Fruit fly (Drosophila melanogaster) whole organism, embryonic: ENCODE results near the gene CG15332.

Source experiments
- ATbp ChIP-seq: fragments of 200-800 bp; sonication (Bioruptor generic); optimal IDR thresholded peaks from 2 replicates; lab custom pipeline; 2017; ENCODE audit warnings: missing biosample characterization, mild to moderate bottlenecking, missing genetic modification characterization, missing genetic modification reagents
- Adf1 ChIP-seq: fragments of 200-800 bp; sonication (Bioruptor generic); IDR thresholded peaks from 2 replicates; pipeline ENCODE4 v1.3.6; 2022; ENCODE audit warnings: missing biosample characterization, missing genetic modification characterization
- Atf-2 ChIP-seq: fragments of 200-800 bp; sonication (Bioruptor generic); optimal IDR thresholded peaks from 2 replicates; lab custom pipeline; 2016; ENCODE audit warnings: missing biosample characterization, missing genetic modification characterization
- CG10274 ChIP-seq: fragments of 200-800 bp; sonication (Bioruptor generic); optimal IDR thresholded peaks from 3 replicates; lab custom pipeline; 2017; ENCODE audit warnings: missing biosample characterization, mild to moderate bottlenecking, missing genetic modification characterization
- CG10366 ChIP-seq: fragments of 200-800 bp; sonication (Bioruptor generic); IDR thresholded peaks from 2 replicates; pipeline ENCODE4 v1.3.6; 2022; ENCODE audit warnings: missing biosample characterization, missing genetic modification characterization
- CG10431 ChIP-seq: fragments of 200-800 bp; sonication (Bioruptor generic); optimal IDR thresholded peaks from 3 replicates; lab custom pipeline; 2018; ENCODE audit warnings: missing biosample characterization, mild to moderate bottlenecking, missing genetic modification characterization
- CG10979 ChIP-seq: fragments of 200-800 bp; sonication (Bioruptor generic); optimal IDR thresholded peaks from 2 replicates; lab custom pipeline; 2018; ENCODE audit warnings: missing biosample characterization, mild to moderate bottlenecking, missing genetic modification characterization, moderate library complexity
- CG12071 ChIP-seq: fragments of 200-800 bp; sonication (Bioruptor generic); optimal IDR thresholded peaks from 3 replicates; lab custom pipeline; 2018; ENCODE audit warnings: missing biosample characterization, mild to moderate bottlenecking, missing genetic modification characterization
- CG13296 ChIP-seq: fragments of 200-800 bp; sonication (Bioruptor generic); optimal IDR thresholded peaks from 3 replicates; lab custom pipeline; 2018; ENCODE audit warnings: missing biosample characterization, mild to moderate bottlenecking, missing genetic modification characterization
- CG14050 ChIP-seq: fragments of 200-800 bp; sonication (Bioruptor generic); IDR thresholded peaks from 3 replicates; pipeline ENCODE4 v1.3.6; 2022; ENCODE audit warnings: missing biosample characterization, missing genetic modification characterization
- CG14965 ChIP-seq: fragments of 200-800 bp; sonication (Bioruptor generic); optimal IDR thresholded peaks from 2 replicates; lab custom pipeline; 2016; ENCODE audit warnings: missing biosample characterization, missing genetic modification characterization, borderline replicate concordance
- CG17802 ChIP-seq: fragments of 200-800 bp; sonication (Bioruptor generic); optimal IDR thresholded peaks from 2 replicates; lab custom pipeline; 2018; ENCODE audit warnings: missing biosample characterization, mild to moderate bottlenecking, missing genetic modification characterization, moderate library complexity
- CG33557 ChIP-seq: fragments of 200-800 bp; sonication (Bioruptor generic); optimal IDR thresholded peaks from 2 replicates; lab custom pipeline; 2019; ENCODE audit warnings: missing biosample characterization, mild to moderate bottlenecking, missing genetic modification characterization, moderate library complexity
- CG9215 ChIP-seq: fragments of 200-800 bp; sonication (Bioruptor generic); IDR thresholded peaks from 2 replicates; pipeline ENCODE4 v1.3.6; 2022; ENCODE audit warnings: missing biosample characterization, missing genetic modification characterization
- CG9437 ChIP-seq: fragments of 200-800 bp; sonication (Bioruptor generic); optimal IDR thresholded peaks from 2 replicates; lab custom pipeline; 2018; ENCODE audit warnings: missing biosample characterization, mild to moderate bottlenecking, missing genetic modification characterization
- CTCF ChIP-seq: fragments of 200-800 bp; sonication (Bioruptor generic); optimal IDR thresholded peaks from 2 replicates; lab custom pipeline; 2017; ENCODE audit warnings: missing biosample characterization, mild to moderate bottlenecking, missing genetic modification characterization, moderate library complexity
- Dll ChIP-seq: fragments of 200-800 bp; sonication (Bioruptor generic); IDR thresholded peaks from 4 replicates; pipeline ENCODE4 v1.3.6; 2022; ENCODE audit warnings: missing biosample characterization, missing genetic modification characterization; ENCODE audit not compliant: partially characterized antibody
- Doc2 ChIP-seq: fragments of 200-800 bp; sonication (Bioruptor generic); IDR thresholded peaks from 2 replicates; pipeline ENCODE4 v1.3.6; 2022; ENCODE audit warnings: missing biosample characterization, missing genetic modification characterization
- Eip74EF ChIP-seq, 2 experiments: fragments of 200-800 bp in 1 of 2; fragments of >200 bp in 1 of 2; sonication (Bioruptor generic) in 1 of 2; optimal IDR thresholded peaks; 2 replicates each; lab custom pipeline; 2017 to 2019; ENCODE audit warnings: missing biosample characterization in 2 of 2, missing genetic modification characterization in 2 of 2, mild to moderate bottlenecking in 1 of 2, moderate library complexity in 1 of 2
- Elba2 ChIP-seq: fragments of 200-800 bp; sonication (Bioruptor generic); optimal IDR thresholded peaks from 3 replicates; lab custom pipeline; 2016; ENCODE audit warnings: missing biosample characterization, missing genetic modification characterization
- HLH4C ChIP-seq: fragments of 200-800 bp; sonication (Bioruptor generic); IDR thresholded peaks from 3 replicates; pipeline ENCODE4 v1.3.6; 2022; ENCODE audit warnings: missing biosample characterization, missing genetic modification characterization; ENCODE audit not compliant: partially characterized antibody
- Hmr ChIP-seq: fragments of 200-800 bp; sonication (Bioruptor generic); optimal IDR thresholded peaks from 3 replicates; lab custom pipeline; 2017; ENCODE audit warnings: mild to moderate bottlenecking, missing biosample characterization, missing genetic modification reagents, missing genetic modification characterization
- Hr39 ChIP-seq: fragments of >200 bp; optimal IDR thresholded peaks from 2 replicates; lab custom pipeline; 2017
- Med ChIP-seq: fragments of 200-800 bp; sonication (Bioruptor generic); peaks from one replicate; lab custom pipeline; 2016; ENCODE audit warnings: missing biosample characterization, missing genetic modification characterization, mild to moderate bottlenecking, inconsistent platforms, moderate library complexity
- Nf-YB ChIP-seq: fragments of 200-800 bp; sonication (Bioruptor generic); optimal IDR thresholded peaks from 3 replicates; lab custom pipeline; 2019; ENCODE audit warnings: missing biosample characterization, mild to moderate bottlenecking, missing genetic modification characterization, moderate library complexity
- Oli ChIP-seq: fragments of 200-800 bp; sonication (Bioruptor generic); optimal IDR thresholded peaks from 2 replicates; lab custom pipeline; 2018; ENCODE audit warnings: missing biosample characterization, mild to moderate bottlenecking, missing genetic modification characterization, moderate library complexity
- Opbp ChIP-seq: fragments of 200-800 bp; sonication (Bioruptor generic); IDR thresholded peaks from 3 replicates; pipeline ENCODE4 v1.3.6; 2022; ENCODE audit warnings: missing biosample characterization, missing genetic modification characterization; ENCODE audit not compliant: partially characterized antibody
- Side ChIP-seq: fragments of 200-800 bp; sonication (Bioruptor generic); optimal IDR thresholded peaks from 2 replicates; lab custom pipeline; 2016; ENCODE audit warnings: missing biosample characterization, missing genetic modification characterization
- Sry-δ ChIP-seq: fragments of 200-800 bp; sonication (Bioruptor generic); optimal IDR thresholded peaks from 2 replicates; lab custom pipeline; 2016; ENCODE audit warnings: missing biosample characterization, missing genetic modification characterization
- TFAM ChIP-seq: fragments of 200-800 bp; sonication (Bioruptor generic); optimal IDR thresholded peaks from 2 replicates; lab custom pipeline; 2017; ENCODE audit warnings: missing biosample characterization, missing genetic modification characterization, inconsistent platforms
- Xrp1 ChIP-seq: fragments of 200-800 bp; sonication (Bioruptor generic); IDR thresholded peaks from 2 replicates; pipeline ENCODE4 v1.3.6; 2022; ENCODE audit warnings: missing biosample characterization, missing genetic modification characterization
- aop ChIP-seq: fragments of 200-800 bp; sonication (Bioruptor generic); IDR thresholded peaks from 2 replicates; pipeline ENCODE4 v1.3.6; 2022; ENCODE audit warnings: missing biosample characterization, missing genetic modification characterization
- bbx ChIP-seq: fragments of 200-800 bp; sonication (Bioruptor generic); IDR thresholded peaks from 2 replicates; pipeline ENCODE4 v1.3.6; 2022; ENCODE audit warnings: missing biosample characterization, missing genetic modification characterization; ENCODE audit not compliant: partially characterized antibody
- caup ChIP-seq: fragments of 200-800 bp; sonication (Bioruptor generic); optimal IDR thresholded peaks from 3 replicates; lab custom pipeline; 2017; ENCODE audit warnings: missing biosample characterization, mild to moderate bottlenecking, missing genetic modification characterization, moderate library complexity; ENCODE audit not compliant: severe bottlenecking
- crol ChIP-seq: fragments of 200-800 bp; sonication (Bioruptor generic); IDR thresholded peaks from 2 replicates; pipeline ENCODE4 v1.3.6; 2022; ENCODE audit warnings: missing biosample characterization, missing genetic modification characterization
- cwo ChIP-seq: fragments of 200-800 bp; sonication (Bioruptor generic); optimal IDR thresholded peaks from 3 replicates; lab custom pipeline; 2017; ENCODE audit warnings: missing biosample characterization, missing genetic modification characterization, mild to moderate bottlenecking, moderate library complexity, missing genetic modification reagents
- dati ChIP-seq: fragments of 200-800 bp; sonication (Bioruptor generic); IDR thresholded peaks from 2 replicates; pipeline ENCODE4 v1.3.6; 2022; ENCODE audit warnings: missing biosample characterization, missing genetic modification characterization
- dmrt11E ChIP-seq: fragments of 200-800 bp; sonication (Bioruptor generic); optimal IDR thresholded peaks from 3 replicates; lab custom pipeline; 2018; ENCODE audit warnings: missing biosample characterization, mild to moderate bottlenecking, missing genetic modification characterization, moderate library complexity
- gce ChIP-seq: fragments of 200-800 bp; sonication (Bioruptor generic); IDR thresholded peaks from 3 replicates; pipeline ENCODE4 v1.3.6; 2022; ENCODE audit warnings: missing biosample characterization, missing genetic modification characterization
- lmd ChIP-seq: fragments of 200-800 bp; sonication (Bioruptor generic); IDR thresholded peaks from 2 replicates; pipeline ENCODE4 v1.3.6; 2022; ENCODE audit warnings: missing biosample characterization, missing genetic modification characterization
- pan ChIP-seq, 4 experiments: fragments of >200 bp in 3 of 4; fragments of 200-800 bp in 1 of 4; sonication (Bioruptor generic) in 1 of 4; optimal IDR thresholded peaks in 3 of 4; IDR thresholded peaks in 1 of 4; 2 replicates each; pipeline versions ENCODE4 v1.3.6 to Lab custom; 2017 to 2022; ENCODE audit warnings: missing biosample characterization in 2 of 4, missing genetic modification characterization in 2 of 4, mixed read lengths in 1 of 4
- phol ChIP-seq: fragments of 200-800 bp; sonication (Bioruptor generic); optimal IDR thresholded peaks from 3 replicates; lab custom pipeline; 2018; ENCODE audit warnings: missing biosample characterization, mild to moderate bottlenecking, missing genetic modification characterization, moderate library complexity
- run ChIP-seq: fragments of 200-800 bp; sonication (Bioruptor generic); optimal IDR thresholded peaks from 3 replicates; lab custom pipeline; 2018; ENCODE audit warnings: missing biosample characterization, mild to moderate bottlenecking, missing genetic modification characterization
- slbo ChIP-seq: fragments of 200-800 bp; sonication (Bioruptor generic); IDR thresholded peaks from 2 replicates; pipeline ENCODE4 v1.3.6; 2022; ENCODE audit warnings: missing biosample characterization, missing genetic modification characterization
- sr ChIP-seq: fragments of 200-800 bp; sonication (Bioruptor generic); IDR thresholded peaks from 3 replicates; pipeline ENCODE4 v1.3.6; 2022; ENCODE audit warnings: missing biosample characterization, missing genetic modification characterization
- tgo ChIP-seq: fragments of 200-800 bp; sonication (Bioruptor generic); IDR thresholded peaks from 3 replicates; pipeline ENCODE4 v1.3.6; 2022; ENCODE audit warnings: missing biosample characterization, missing genetic modification characterization
- tio ChIP-seq: fragments of 200-800 bp; sonication (Bioruptor generic); optimal IDR thresholded peaks from 2 replicates; lab custom pipeline; 2017; ENCODE audit warnings: missing biosample characterization, missing genetic modification characterization, inconsistent platforms
- usp ChIP-seq: fragments of >200 bp; optimal IDR thresholded peaks from 2 replicates; lab custom pipeline; 2017; ENCODE audit warnings: missing biosample characterization, missing genetic modification characterization
- vfl ChIP-seq: fragments of 200-800 bp; sonication (Bioruptor generic); optimal IDR thresholded peaks from 2 replicates; lab custom pipeline; 2016; ENCODE audit warnings: missing biosample characterization, missing genetic modification characterization

The CG15332 gene

dm6 chrX:7933210-7933915, 22.4 kb downstream of the CG15332 start, which contains the start of the genes Dhdds and RpS14a (continued):
- TF ChIP-seq phol (tag; lab: Kevin White, UChicago) (peak; percentile 80), Oli (tag; lab: Kevin White, UChicago) (peak; percentile 33), Xrp1 (GFP tag; lab: Robert Waterston, UW) (no peak), Doc2 (no peak), lmd (GFP tag; lab: Robert Waterston, UW) (no peak), CG13296 (GFP tag; lab: Kevin White, UChicago) (peak; percentile 67), CG9437 (GFP tag; lab: Kevin White, UChicago) (peak; percentile 71), slbo (no peak; the same call in 1 of the 2 replicates), Elba2 (GFP tag; lab: Kevin White, UChicago) (peak; percentile 25), ATbp (GFP tag; lab: Kevin White, UChicago) (no peak), CG10979 (peak; percentile 43), pan (optimal IDR thresholded peaks at IDR 0.05; lab: Kevin White, UChicago) (no peak), pan (GFP tag; optimal IDR thresholded peaks at IDR 0.05 in 1 of 2, IDR thresholded peaks at IDR 0.05 in 1 of 2) (peak in 1 of 2 experiments; percentile 26), aop (no peak), dati (no peak), CG17802 (tag; lab: Kevin White, UChicago) (peak; percentile 39), CG12071 (peak; percentile 57), Hr39 (lab: Kevin White, UChicago) (no peak), Eip74EF (GFP tag; optimal IDR thresholded peaks at IDR 0.05; lab: Kevin White, UChicago) (peak in 1 of 2 experiments; percentile 34), Sry-δ (GFP tag; lab: Kevin White, UChicago) (peak; percentile 77), dmrt11E (peak; percentile 54), Nf-YB (peak; percentile 18), usp (GFP tag; lab: Kevin White, UChicago) (no peak), HLH4C (GFP tag; lab: Robert Waterston, UW) (peak; percentile 49; the same call in 2 of the 3 replicates), CG10274 (GFP tag; lab: Kevin White, UChicago) (peak; percentile 33), tgo (GFP tag; lab: Robert Waterston, UW) (no peak), bbx (GFP tag; lab: Robert Waterston, UW) (peak; percentile 58), CG10366 (GFP tag; lab: Robert Waterston, UW) (peak; percentile 14; the same call in 1 of the 2 replicates), CG9215 (peak; percentile 54; the same call in 1 of the 2 replicates), crol (GFP tag; lab: Robert Waterston, UW) (no peak), vfl (GFP tag; lab: Kevin White, UChicago) (peak; percentile 18), tio (GFP tag; lab: Kevin White, UChicago) (no peak), sr (GFP tag; lab: Robert Waterston, UW) (no peak), CTCF (GFP tag; lab: Kevin White, UChicago) (peak; percentile 37), Hmr (GFP tag; lab: Kevin White, UChicago) (peak; percentile 83), CG14050 (no peak), gce (GFP tag; lab: Robert Waterston, UW) (no peak), Adf1 (no peak), Side (GFP tag; lab: Kevin White, UChicago) (peak; percentile 45), Opbp (peak; percentile 68), Dll (peak; percentile 84), cwo (peak; percentile 20), CG10431 (GFP tag; lab: Kevin White, UChicago) (peak; percentile 74), Med (peak; percentile 90), run (tag; lab: Kevin White, UChicago) (no peak), CG14965 (GFP tag; lab: Kevin White, UChicago) (no peak), caup (GFP tag; lab: Kevin White, UChicago) (peak; percentile 75), TFAM (GFP tag; lab: Kevin White, UChicago) (no peak), Atf-2 (GFP tag; lab: Kevin White, UChicago) (peak; percentile 17), CG33557 (GFP tag; lab: Kevin White, UChicago) (peak; percentile 63)
